Worm (Caenorhabditis elegans): ENCODE measurements around the gene R13A5.10.

ce11 chrIII:7608223-7608622, 25.4 kb upstream of the R13A5.10 start, which contains the start of gene T04A6.3:
- TF ChIP-seq ceh-82 (tag; optimal IDR thresholded peaks at IDR 0.05) (no peak), T26A8.4 (GFP tag; IDR thresholded peaks at IDR 0.05) (no peak), unc-62 (GFP tag; optimal IDR thresholded peaks at IDR 0.05 in 1 of 2) (no peak), unc-62 (tag; optimal IDR thresholded peaks at IDR 0.05) (no peak), lin-39 (tag; optimal IDR thresholded peaks at IDR 0.05) (no peak), fkh-10 (GFP tag; optimal IDR thresholded peaks at IDR 0.05) (no peak), vab-7 (GFP tag; IDR thresholded peaks at IDR 0.05) (no peak), lim-7 (GFP tag; IDR thresholded peaks at IDR 0.05) (no peak), F49E8.2 (tag; optimal IDR thresholded peaks at IDR 0.05; ENCODE audit: borderline replicate concordance) (no peak)

All from whole organism, L4 larva.